Worm (Caenorhabditis elegans) whole organism, L4 larva: ENCODE measurements around the gene acs-4.

Experiments used
- F37D6.2 ChIP-seq: sonication (generic microtip); optimal IDR thresholded peaks from 2 replicates; lab custom pipeline; 2016; ENCODE audit warnings: mild to moderate bottlenecking, missing genetic modification characterization, missing compliant biosample characterization
- R02D3.7 ChIP-seq: fragments of 150-350 bp; sonication (generic microtip); optimal IDR thresholded peaks from 3 replicates; lab custom pipeline; 2014; ENCODE audit warnings: missing biosample characterization, missing genetic modification characterization
- T20F7.1 ChIP-seq: fragments of 200-800 bp; sonication (Bioruptor generic); optimal IDR thresholded peaks from 2 replicates; lab custom pipeline; 2018; ENCODE audit warnings: mild to moderate bottlenecking, missing genetic modification characterization, missing compliant biosample characterization
- ZK337.2 ChIP-seq: fragments of 200-800 bp; sonication (Bioruptor generic); IDR thresholded peaks from 2 replicates; pipeline ENCODE4 v1.3.6; 2022; ENCODE audit warnings: missing genetic modification reagents, missing genetic modification characterization, missing compliant biosample characterization
- ZK546.5 ChIP-seq, 2 experiments: sonication (generic microtip); optimal IDR thresholded peaks; 2 replicates each; lab custom pipeline; 2017; ENCODE audit warnings: missing biosample characterization in 2 of 2, missing genetic modification characterization in 2 of 2
- aha-1 ChIP-seq: fragments of 150-350 bp; peaks from one replicate; lab custom pipeline; 2014; ENCODE audit warnings: missing biosample characterization, missing genetic modification characterization
- ama-1 ChIP-seq: fragments of 150-350 bp; optimal IDR thresholded peaks from 2 replicates; lab custom pipeline; 2014; ENCODE audit warnings: inconsistent platforms, mixed read lengths
- arid-1 ChIP-seq: fragments of 200-800 bp; sonication (Bioruptor generic); conservative IDR thresholded peaks from 2 replicates; pipeline ENCODE4 v1.3.6; 2022; ENCODE audit warnings: missing genetic modification reagents, missing genetic modification characterization, missing compliant biosample characterization
- ceh-20 ChIP-seq: fragments of 200-800 bp; sonication (Bioruptor generic); IDR thresholded peaks from 2 replicates; pipeline ENCODE4 v1.3.6; 2022; ENCODE audit warnings: missing genetic modification reagents, missing genetic modification characterization, missing compliant biosample characterization
- ceh-44 ChIP-seq: fragments of 200-800 bp; sonication (Bioruptor generic); IDR thresholded peaks from 2 replicates; pipeline ENCODE4 v1.3.6; 2022; ENCODE audit warnings: missing genetic modification reagents, missing genetic modification characterization, missing compliant biosample characterization
- ceh-62 ChIP-seq: sonication (generic microtip); optimal IDR thresholded peaks from 2 replicates; lab custom pipeline; 2017; ENCODE audit warnings: missing biosample characterization, missing genetic modification characterization
- ces-1 ChIP-seq: fragments of 150-350 bp; sonication (generic microtip); optimal IDR thresholded peaks from 4 replicates; lab custom pipeline; 2014; ENCODE audit warnings: missing biosample characterization, missing genetic modification reagents, missing genetic modification characterization
- cey-2 ChIP-seq: sonication (generic microtip); optimal IDR thresholded peaks from 3 replicates; lab custom pipeline; 2017; ENCODE audit warnings: missing genetic modification characterization, mild to moderate bottlenecking, missing compliant biosample characterization, antibody characterized with exemption, borderline replicate concordance; ENCODE audit not compliant: insufficient read depth
- ctbp-1 ChIP-seq: fragments of 200-800 bp; sonication (Bioruptor generic); IDR thresholded peaks from 2 replicates; pipeline ENCODE4 v1.3.6; 2022; ENCODE audit warnings: missing genetic modification reagents, missing genetic modification characterization, missing compliant biosample characterization
- daf-19 ChIP-seq: fragments of 200-800 bp; sonication (Bioruptor generic); conservative IDR thresholded peaks from 2 replicates; pipeline ENCODE4 v1.3.6; 2022; ENCODE audit warnings: missing genetic modification characterization, missing compliant biosample characterization
- dmd-6 ChIP-seq: fragments of 200-800 bp; sonication (Bioruptor generic); IDR thresholded peaks from 2 replicates; pipeline ENCODE4 v1.3.6; 2022; ENCODE audit warnings: missing genetic modification reagents, missing genetic modification characterization, missing compliant biosample characterization
- dpl-1 ChIP-seq: fragments of 150-350 bp; optimal IDR thresholded peaks from 2 replicates; lab custom pipeline; 2014; ENCODE audit warnings: missing biosample characterization, missing genetic modification reagents, missing genetic modification characterization
- dve-1 ChIP-seq: sonication (generic microtip); optimal IDR thresholded peaks from 2 replicates; lab custom pipeline; 2017; ENCODE audit warnings: antibody characterized with exemption, mild to moderate bottlenecking, missing genetic modification characterization, missing compliant biosample characterization; ENCODE audit not compliant: insufficient read depth
- egl-43 ChIP-seq: fragments of 200-800 bp; sonication (Bioruptor generic); IDR thresholded peaks from 2 replicates; pipeline ENCODE4 v1.3.6; 2022; ENCODE audit warnings: missing genetic modification reagents, missing genetic modification characterization, missing compliant biosample characterization
- fkh-10 ChIP-seq: fragments of 150-350 bp; optimal IDR thresholded peaks from 2 replicates; lab custom pipeline; 2014; ENCODE audit warnings: missing biosample characterization, missing genetic modification reagents, missing genetic modification characterization
- hlh-11 ChIP-seq: fragments of 200-800 bp; sonication (Bioruptor generic); optimal IDR thresholded peaks from 2 replicates; lab custom pipeline; 2018; ENCODE audit warnings: mild to moderate bottlenecking, missing genetic modification characterization, missing compliant biosample characterization
- hlh-30 ChIP-seq: sonication (generic microtip); optimal IDR thresholded peaks from 2 replicates; lab custom pipeline; 2017; ENCODE audit warnings: antibody characterized with exemption, mild to moderate bottlenecking, missing genetic modification characterization, missing compliant biosample characterization; ENCODE audit not compliant: insufficient read depth
- lim-7 ChIP-seq: fragments of 200-800 bp; sonication (Bioruptor generic); IDR thresholded peaks from 2 replicates; pipeline ENCODE4 v1.3.6; 2022; ENCODE audit warnings: missing genetic modification characterization, missing compliant biosample characterization
- lin-13 ChIP-seq: fragments of 150-350 bp; optimal IDR thresholded peaks from 2 replicates; lab custom pipeline; 2014; ENCODE audit warnings: missing biosample characterization, missing genetic modification reagents, missing genetic modification characterization
- lin-15B ChIP-seq: fragments of 150-350 bp; sonication (generic microtip); optimal IDR thresholded peaks from 3 replicates; lab custom pipeline; 2014; ENCODE audit warnings: missing biosample characterization, missing genetic modification characterization
- lir-3 ChIP-seq: sonication (generic microtip); optimal IDR thresholded peaks from 2 replicates; lab custom pipeline; 2016; ENCODE audit warnings: mild to moderate bottlenecking, missing genetic modification characterization, missing compliant biosample characterization
- lsy-2 ChIP-seq, 2 experiments: fragments of 150-350 bp in 1 of 2; sonication (generic microtip) in 1 of 2; optimal IDR thresholded peaks; 2 replicates each; lab custom pipeline; 2014 to 2017; ENCODE audit warnings: missing biosample characterization in 2 of 2, missing genetic modification characterization in 2 of 2
- madf-9 ChIP-seq: fragments of 200-800 bp; sonication (Bioruptor generic); conservative IDR thresholded peaks from 2 replicates; pipeline ENCODE4 v1.3.6; 2022; ENCODE audit warnings: missing genetic modification reagents, missing genetic modification characterization, missing compliant biosample characterization
- mdl-1 ChIP-seq, 2 experiments: fragments of 150-350 bp in 1 of 2; sonication (generic microtip) in 1 of 2; optimal IDR thresholded peaks; 2 replicates each; lab custom pipeline; 2014 to 2017; ENCODE audit warnings: missing biosample characterization in 2 of 2, missing genetic modification characterization in 2 of 2
- mep-1 ChIP-seq: fragments of 150-350 bp; sonication (generic microtip); optimal IDR thresholded peaks from 3 replicates; lab custom pipeline; 2014; ENCODE audit warnings: missing biosample characterization, missing genetic modification characterization
- mxl-3 ChIP-seq: fragments of 200-800 bp; sonication (Bioruptor generic); optimal IDR thresholded peaks from 2 replicates; lab custom pipeline; 2018; ENCODE audit warnings: mild to moderate bottlenecking, missing genetic modification characterization, missing compliant biosample characterization
- nhr-10 ChIP-seq: fragments of 150-350 bp; optimal IDR thresholded peaks from 2 replicates; lab custom pipeline; 2014; ENCODE audit warnings: missing biosample characterization, missing genetic modification characterization
- nhr-11 ChIP-seq: fragments of 150-350 bp; optimal IDR thresholded peaks from 2 replicates; lab custom pipeline; 2014; ENCODE audit warnings: missing biosample characterization, missing genetic modification characterization
- nhr-237 ChIP-seq: sonication (generic microtip); optimal IDR thresholded peaks from 2 replicates; lab custom pipeline; 2017; ENCODE audit warnings: missing biosample characterization, missing genetic modification characterization
- nhr-25 ChIP-seq: sonication (generic microtip); optimal IDR thresholded peaks from 2 replicates; lab custom pipeline; 2017; ENCODE audit warnings: missing genetic modification characterization, mild to moderate bottlenecking, missing compliant biosample characterization, antibody characterized with exemption, moderate library complexity, borderline replicate concordance; ENCODE audit not compliant: insufficient read depth
- nhr-28 ChIP-seq: fragments of 150-350 bp; optimal IDR thresholded peaks from 2 replicates; lab custom pipeline; 2014; ENCODE audit warnings: missing biosample characterization, missing genetic modification characterization
- nhr-6 ChIP-seq: fragments of 150-350 bp; optimal IDR thresholded peaks from 2 replicates; lab custom pipeline; 2014; ENCODE audit warnings: missing biosample characterization, missing genetic modification characterization
- pha-4 ChIP-seq, 2 experiments: fragments of 150-350 bp in 1 of 2; fragments of 200-800 bp in 1 of 2; sonication (Bioruptor generic) in 1 of 2; IDR thresholded peaks in 1 of 2; optimal IDR thresholded peaks in 1 of 2; 2 replicates each; pipeline versions ENCODE4 v1.3.6 to Lab custom; 2014 to 2022; ENCODE audit warnings: missing genetic modification characterization in 2 of 2, missing genetic modification reagents in 2 of 2, missing biosample characterization in 1 of 2, missing compliant biosample characterization in 1 of 2
- pqm-1 ChIP-seq: sonication (generic microtip); optimal IDR thresholded peaks from 2 replicates; lab custom pipeline; 2017; ENCODE audit warnings: missing biosample characterization, missing genetic modification characterization
- sdz-12 ChIP-seq: fragments of 200-800 bp; sonication (Bioruptor generic); optimal IDR thresholded peaks from 2 replicates; lab custom pipeline; 2018; ENCODE audit warnings: mild to moderate bottlenecking, missing genetic modification characterization, missing compliant biosample characterization
- set-16 ChIP-seq: fragments of 200-800 bp; sonication (Bioruptor generic); IDR thresholded peaks from 2 replicates; pipeline ENCODE4 v1.3.6; 2022; ENCODE audit warnings: missing genetic modification reagents, missing genetic modification characterization, missing compliant biosample characterization
- skn-1 ChIP-seq: fragments of 150-350 bp; optimal IDR thresholded peaks from 2 replicates; lab custom pipeline; 2014; ENCODE audit warnings: missing biosample characterization, missing genetic modification characterization
- snpc-4 ChIP-seq: fragments of 150-350 bp; optimal IDR thresholded peaks from 2 replicates; lab custom pipeline; 2014; ENCODE audit warnings: missing biosample characterization, missing genetic modification characterization
- spr-1 ChIP-seq: sonication (generic microtip); optimal IDR thresholded peaks from 2 replicates; lab custom pipeline; 2016; ENCODE audit warnings: mild to moderate bottlenecking, missing genetic modification characterization, missing compliant biosample characterization
- tra-1 ChIP-seq: fragments of 200-800 bp; sonication (Bioruptor generic); IDR thresholded peaks from 2 replicates; pipeline ENCODE4 v1.3.6; 2022; ENCODE audit warnings: missing genetic modification reagents, missing genetic modification characterization, missing compliant biosample characterization
- unc-130 ChIP-seq: sonication (generic microtip); optimal IDR thresholded peaks from 2 replicates; lab custom pipeline; 2016; ENCODE audit warnings: missing genetic modification reagents, missing genetic modification characterization, missing compliant biosample characterization
- zip-2 ChIP-seq: fragments of 150-350 bp; optimal IDR thresholded peaks from 2 replicates; lab custom pipeline; 2014; ENCODE audit warnings: missing biosample characterization, missing genetic modification characterization
- ztf-7 ChIP-seq: fragments of 150-350 bp; optimal IDR thresholded peaks from 2 replicates; lab custom pipeline; 2014; ENCODE audit warnings: missing biosample characterization, missing genetic modification characterization

The acs-4 gene

ce11 chrIII:7203130-7203775 is 35.6 kb downstream of the acs-4 start:
- TF ChIP-seq hlh-11 (peak; percentile 35), nhr-237 (tag; lab: Kevin White, UChicago) (no peak), zip-2 (no peak), mxl-3 (GFP tag; lab: Kevin White, UChicago) (peak; percentile 37), egl-43 (GFP tag; lab: Robert Waterston, UW) (no peak), aha-1 (tag; lab: Kevin White, UChicago) (peak; percentile 95), mdl-1 (tag; optimal IDR thresholded peaks at IDR 0.05; lab: Kevin White, UChicago) (peak in 1 of 2 experiments; percentile 50), spr-1 (tag; lab: Kevin White, UChicago) (no peak), ces-1 (no peak), snpc-4 (no peak), madf-9 (GFP tag; lab: Robert Waterston, UW) (no peak), ZK337.2 (no peak), ceh-62 (tag; lab: Kevin White, UChicago) (no peak), lsy-2 (tag; optimal IDR thresholded peaks at IDR 0.05; lab: Kevin White, UChicago) (peak in 1 of 2 experiments; percentile 49), nhr-28 (tag; lab: Kevin White, UChicago) (peak; percentile 66), ceh-44 (GFP tag; lab: Robert Waterston, UW) (no peak), arid-1 (GFP tag; lab: Robert Waterston, UW) (no peak), ZK546.5 (tag; optimal IDR thresholded peaks at IDR 0.05; lab: Kevin White, UChicago) (no peak), ceh-20 (GFP tag; lab: Robert Waterston, UW) (no peak), lin-13 (no peak), ctbp-1 (GFP tag; lab: Robert Waterston, UW) (no peak), sdz-12 (GFP tag; lab: Kevin White, UChicago) (no peak), hlh-30 (tag; lab: Kevin White, UChicago) (peak; percentile 17), unc-130 (GFP tag; lab: Kevin White, UChicago) (no peak), tra-1 (GFP tag; lab: Robert Waterston, UW) (0 out of 2 replicates have a peak, but pooled peaks have one; percentile 37), mep-1 (no peak), R02D3.7 (no peak), nhr-6 (tag; lab: Kevin White, UChicago) (no peak), pqm-1 (tag; lab: Kevin White, UChicago) (no peak), pha-4 (GFP tag; IDR thresholded peaks at IDR 0.05; lab: Robert Waterston, UW) (no peak), pha-4 (tag; optimal IDR thresholded peaks at IDR 0.05; lab: Kevin White, UChicago) (no peak), dpl-1 (GFP tag; lab: Kevin White, UChicago) (peak; percentile 7), cey-2 (peak; percentile 73)
- TF ChIP-seq, all 104 proteins: peak for 10

- peak; percentile 91 for TF ChIP-seq mep-1
- TF ChIP-seq skn-1: no peak
- peak; percentile 77 for TF ChIP-seq fkh-10 (GFP tag; lab: Kevin White, UChicago)
- TF ChIP-seq zip-2: peak; percentile 38
- TF ChIP-seq ceh-20 (GFP tag; lab: Robert Waterston, UW): peak; percentile 27; the same call in 1 of the 2 replicates
- no peak for TF ChIP-seq lir-3 (tag; lab: Kevin White, UChicago)
- peak; percentile 46; the same call in 1 of the 2 replicates for TF ChIP-seq ctbp-1 (GFP tag; lab: Robert Waterston, UW)
- peak; percentile 77 for TF ChIP-seq lin-13
- peak; percentile 46 for TF ChIP-seq F37D6.2 (tag; lab: Kevin White, UChicago)
- TF ChIP-seq dmd-6 (GFP tag; lab: Robert Waterston, UW): peak; percentile 60
- TF ChIP-seq dve-1: peak; percentile 86
- peak; percentile 62 for TF ChIP-seq nhr-25
- TF ChIP-seq nhr-10 (tag; lab: Kevin White, UChicago): no peak
- TF ChIP-seq aha-1 (tag; lab: Kevin White, UChicago): peak; percentile 99
- TF ChIP-seq dpl-1 (GFP tag; lab: Kevin White, UChicago): peak; percentile 88
- TF ChIP-seq lin-15B (tag; lab: Kevin White, UChicago): no peak
- peak; percentile 19 for TF ChIP-seq ztf-7 (tag; lab: Kevin White, UChicago)
- TF ChIP-seq set-16 (GFP tag; lab: Robert Waterston, UW): no peak
- TF ChIP-seq pqm-1 (tag; lab: Kevin White, UChicago): no peak
- TF ChIP-seq nhr-11 (tag; lab: Kevin White, UChicago): peak; percentile 87
- peak; percentile 33 for TF ChIP-seq ama-1 (lab: Kevin White, UChicago)
- peak; percentile 37; the same call in 1 of the 2 replicates for TF ChIP-seq daf-19 (GFP tag; lab: Robert Waterston, UW)
- TF ChIP-seq T20F7.1 (GFP tag; lab: Kevin White, UChicago): peak; percentile 87
- TF ChIP-seq lim-7 (GFP tag; lab: Robert Waterston, UW): 0 out of 2 replicates have a peak, but pooled peaks have one; percentile 17
Observed at ce11 chrIII:7207903-7208497, 40.4 kb downstream of the acs-4 start, which contains the start of gene rpl-6. rpl-6 (plus strand) TSS chrIII:7208447.
